Fruit fly (Drosophila melanogaster) whole organism, pupa: ENCODE results near the gene CG15368.

Experiments
- CG17806 ChIP-seq: fragments of 200-800 bp; sonication (Bioruptor generic); optimal IDR thresholded peaks from 2 replicates; lab custom pipeline; 2018; ENCODE audit warnings: missing biosample characterization, mild to moderate bottlenecking, missing genetic modification characterization, moderate library complexity
- CG32121 ChIP-seq: fragments of 200-800 bp; sonication (Bioruptor generic); IDR thresholded peaks from 2 replicates; pipeline ENCODE4 v1.3.6; 2022; ENCODE audit warnings: missing biosample characterization, missing genetic modification characterization
- CG34367 ChIP-seq: fragments of 200-800 bp; sonication (Bioruptor generic); optimal IDR thresholded peaks from 2 replicates; lab custom pipeline; 2018; ENCODE audit warnings: missing biosample characterization, mild to moderate bottlenecking, missing genetic modification characterization
- CG4496 ChIP-seq: fragments of 200-800 bp; sonication (Bioruptor generic); IDR thresholded peaks from 3 replicates; pipeline ENCODE4 v1.3.6; 2022; ENCODE audit warnings: missing biosample characterization, missing genetic modification characterization
- CG8301 ChIP-seq: fragments of 200-800 bp; sonication (Bioruptor generic); optimal IDR thresholded peaks from 2 replicates; lab custom pipeline; 2018; ENCODE audit warnings: missing biosample characterization, mild to moderate bottlenecking, missing genetic modification characterization
- Pif1B ChIP-seq: fragments of 200-800 bp; sonication (Bioruptor generic); optimal IDR thresholded peaks from 3 replicates; lab custom pipeline; 2016; ENCODE audit warnings: missing biosample characterization, missing genetic modification characterization

dm6 chrX:9216572-9216971, 987 bp downstream of the CG15368 start, which contains the start of gene CG15369:
- TF ChIP-seq Pif1B (GFP tag; lab: Kevin White, UChicago) (no peak), CG8301 (tag; lab: Kevin White, UChicago) (no peak), CG32121 (GFP tag; lab: Robert Waterston, UW) (no peak), CG17806 (tag; lab: Kevin White, UChicago) (no peak), CG34367 (no peak), CG4496 (no peak)
